Worm (Caenorhabditis elegans): ENCODE measurements around the gene F49E11.2.

DNA sequence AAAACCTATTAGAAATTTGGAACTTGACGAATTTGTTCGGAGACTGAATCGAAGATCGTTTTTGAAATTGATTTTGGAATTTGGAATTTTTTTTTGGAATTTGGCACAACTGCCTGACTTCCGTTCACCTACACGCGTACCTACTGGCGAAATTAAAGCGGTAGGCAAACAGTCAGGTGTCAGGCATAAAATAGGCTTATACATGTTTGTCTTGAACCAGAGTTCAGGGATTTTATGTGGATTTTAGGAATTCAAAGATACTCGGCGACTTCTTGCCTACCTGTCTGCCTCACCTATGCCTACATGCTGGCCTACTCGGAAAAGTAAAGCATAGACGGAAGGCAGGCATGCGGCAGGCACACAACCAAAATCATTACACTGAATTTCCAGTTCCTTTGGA, 39.6 kb upstream of the F49E11.2 start:
- TF ChIP-seq elt-2 (tag; optimal IDR thresholded peaks at IDR 0.05) (no peak), pqm-1 (tag; optimal IDR thresholded peaks at IDR 0.05) (no peak)

All from whole organism, L1 larva.